Worm (Caenorhabditis elegans) whole organism, late embryonic: ENCODE data around the gene btb-4.
"Not testable (repeated sequence)": the region's sequence is repeated elsewhere in the genome, so short reads cannot be mapped to it uniquely, and the experiment has no call there.

Experiments
- C08G9.2 ChIP-seq: sonication (generic microtip); optimal IDR thresholded peaks from 2 replicates; lab custom pipeline; 2016; ENCODE audit warnings: mild to moderate bottlenecking, missing genetic modification characterization, moderate library complexity, missing compliant biosample characterization
- K09A11.1 ChIP-seq: sonication (generic microtip); optimal IDR thresholded peaks from 2 replicates; lab custom pipeline; 2017; ENCODE audit warnings: antibody characterized with exemption, mild to moderate bottlenecking, missing genetic modification characterization, missing compliant biosample characterization; ENCODE audit not compliant: insufficient read depth
- T23F11.4 ChIP-seq: fragments of 200-800 bp; sonication (Bioruptor generic); optimal IDR thresholded peaks from 2 replicates; lab custom pipeline; 2018; ENCODE audit warnings: mild to moderate bottlenecking, missing genetic modification characterization, missing compliant biosample characterization
- Y22D7AL.16 ChIP-seq: sonication (generic microtip); optimal IDR thresholded peaks from 2 replicates; lab custom pipeline; 2016; ENCODE audit warnings: missing genetic modification characterization, missing compliant biosample characterization
- ahr-1 ChIP-seq: sonication (generic microtip); optimal IDR thresholded peaks from 2 replicates; lab custom pipeline; 2016; ENCODE audit warnings: missing genetic modification characterization, missing compliant biosample characterization
- ama-1 ChIP-seq: fragments of 150-350 bp; optimal IDR thresholded peaks from 2 replicates; lab custom pipeline; 2014
- ceh-14 ChIP-seq: sonication (generic microtip); optimal IDR thresholded peaks from 2 replicates; lab custom pipeline; 2016; ENCODE audit warnings: missing genotype, missing genetic modification characterization, missing compliant biosample characterization
- ceh-18 ChIP-seq: sonication (generic microtip); optimal IDR thresholded peaks from 2 replicates; lab custom pipeline; 2016; ENCODE audit warnings: missing genetic modification characterization, missing compliant biosample characterization
- ceh-19 ChIP-seq: fragments of 200-800 bp; sonication (Bioruptor generic); optimal IDR thresholded peaks from 2 replicates; lab custom pipeline; 2018; ENCODE audit warnings: mild to moderate bottlenecking, missing genetic modification characterization, missing compliant biosample characterization
- ceh-24 ChIP-seq: sonication (generic microtip); optimal IDR thresholded peaks from 2 replicates; lab custom pipeline; 2016; ENCODE audit warnings: mild to moderate bottlenecking, missing genetic modification characterization, missing compliant biosample characterization
- ceh-6 ChIP-seq: fragments of 200-800 bp; sonication (Bioruptor generic); optimal IDR thresholded peaks from 2 replicates; lab custom pipeline; 2018; ENCODE audit warnings: mild to moderate bottlenecking, missing genetic modification characterization, missing compliant biosample characterization
- dmd-4 ChIP-seq: sonication (generic microtip); optimal IDR thresholded peaks from 2 replicates; lab custom pipeline; 2016; ENCODE audit warnings: borderline replicate concordance, missing genetic modification characterization, missing compliant biosample characterization
- elt-2 ChIP-seq: sonication (generic microtip); optimal IDR thresholded peaks from 2 replicates; lab custom pipeline; 2016; ENCODE audit warnings: missing genetic modification reagents, missing genetic modification characterization, missing compliant biosample characterization
- eyg-1 ChIP-seq: sonication (generic microtip); optimal IDR thresholded peaks from 2 replicates; lab custom pipeline; 2016; ENCODE audit warnings: missing genotype, missing genetic modification characterization, missing compliant biosample characterization
- fkh-10 ChIP-seq: fragments of 150-350 bp; optimal IDR thresholded peaks from 2 replicates; lab custom pipeline; 2014; ENCODE audit warnings: missing biosample characterization, missing genetic modification reagents, missing genetic modification characterization
- gmeb-2 ChIP-seq: sonication (generic microtip); optimal IDR thresholded peaks from 2 replicates; lab custom pipeline; 2016; ENCODE audit warnings: missing genetic modification characterization, inconsistent platforms, missing compliant biosample characterization
- hlh-15 ChIP-seq: sonication (generic microtip); optimal IDR thresholded peaks from 2 replicates; lab custom pipeline; 2016; ENCODE audit warnings: missing genetic modification characterization, missing compliant biosample characterization
- hlh-6 ChIP-seq: sonication (generic microtip); optimal IDR thresholded peaks from 2 replicates; lab custom pipeline; 2016; ENCODE audit warnings: missing genotype, missing genetic modification characterization, missing compliant biosample characterization
- hlh-8 ChIP-seq: sonication (generic microtip); optimal IDR thresholded peaks from 2 replicates; lab custom pipeline; 2016; ENCODE audit warnings: missing genotype, missing genetic modification characterization, missing compliant biosample characterization
- mec-3 ChIP-seq: sonication (generic microtip); optimal IDR thresholded peaks from 2 replicates; lab custom pipeline; 2016; ENCODE audit warnings: borderline replicate concordance, missing genetic modification characterization, missing compliant biosample characterization
- nfya-1 ChIP-seq: sonication (generic microtip); optimal IDR thresholded peaks from 2 replicates; lab custom pipeline; 2017; ENCODE audit warnings: missing genetic modification characterization, mild to moderate bottlenecking, missing compliant biosample characterization, antibody characterized with exemption, moderate library complexity
- pat-9 ChIP-seq: fragments of 200-800 bp; sonication (Bioruptor generic); optimal IDR thresholded peaks from 2 replicates; lab custom pipeline; 2018; ENCODE audit warnings: mild to moderate bottlenecking, missing genetic modification characterization, moderate library complexity, missing compliant biosample characterization
- pha-2 ChIP-seq: sonication (generic microtip); optimal IDR thresholded peaks from 2 replicates; lab custom pipeline; 2017; ENCODE audit warnings: mild to moderate bottlenecking, missing genetic modification characterization, missing compliant biosample characterization
- pqm-1 ChIP-seq: sonication (generic microtip); optimal IDR thresholded peaks from 2 replicates; lab custom pipeline; 2016; ENCODE audit warnings: missing genetic modification characterization, missing compliant biosample characterization
- sdc-2 ChIP-seq: sonication (generic microtip); optimal IDR thresholded peaks from 2 replicates; lab custom pipeline; 2016; ENCODE audit warnings: missing genotype, missing genetic modification characterization, missing compliant biosample characterization
- sox-2 ChIP-seq: fragments of 200-800 bp; sonication (Bioruptor generic); IDR thresholded peaks from 2 replicates; pipeline ENCODE4 v1.3.6; 2022; ENCODE audit warnings: missing genetic modification reagents, missing genetic modification characterization, missing compliant biosample characterization
- sox-4 ChIP-seq: sonication (generic microtip); optimal IDR thresholded peaks from 2 replicates; lab custom pipeline; 2017; ENCODE audit warnings: mild to moderate bottlenecking, missing genetic modification characterization, inconsistent platforms, missing compliant biosample characterization
- syd-9 ChIP-seq: sonication (generic microtip); optimal IDR thresholded peaks from 2 replicates; lab custom pipeline; 2016; ENCODE audit warnings: mild to moderate bottlenecking, missing genetic modification characterization, moderate library complexity, missing compliant biosample characterization
- tbx-2 ChIP-seq: sonication (generic microtip); optimal IDR thresholded peaks from 2 replicates; lab custom pipeline; 2016; ENCODE audit warnings: missing genetic modification characterization, missing compliant biosample characterization
- unc-3 ChIP-seq, 2 experiments: fragments of 200-800 bp in 1 of 2; sonication (Bioruptor generic) in 1 of 2; sonication (generic microtip) in 1 of 2; conservative IDR thresholded peaks in 1 of 2; optimal IDR thresholded peaks in 1 of 2; 2 replicates each; pipeline versions ENCODE4 v1.3.6 to Lab custom; 2016 to 2022; ENCODE audit warnings: missing compliant biosample characterization in 2 of 2, missing genetic modification characterization in 2 of 2, missing genetic modification reagents in 1 of 2
- unc-42 ChIP-seq: sonication (generic microtip); optimal IDR thresholded peaks from 2 replicates; lab custom pipeline; 2016; ENCODE audit warnings: missing genotype, missing genetic modification characterization, missing compliant biosample characterization

btb-4 gene

ce11 chrII:2058985-2059384 is 26.9 kb downstream of the btb-4 start, which contains the start of gene F07E5.5:
F07E5.5 (minus strand) TSS chrII:2059070.
- TF ChIP-seq hlh-15 (tag; lab: Kevin White, UChicago), result no peak
- TF ChIP-seq tbx-2 (tag; lab: Kevin White, UChicago), result peak; percentile 1
- TF ChIP-seq nfya-1 (tag; lab: Kevin White, UChicago), result peak; percentile 42
- TF ChIP-seq unc-42 (tag; lab: Kevin White, UChicago), result peak; percentile 20
- TF ChIP-seq, all 69 proteins: peak for 3

DNA sequence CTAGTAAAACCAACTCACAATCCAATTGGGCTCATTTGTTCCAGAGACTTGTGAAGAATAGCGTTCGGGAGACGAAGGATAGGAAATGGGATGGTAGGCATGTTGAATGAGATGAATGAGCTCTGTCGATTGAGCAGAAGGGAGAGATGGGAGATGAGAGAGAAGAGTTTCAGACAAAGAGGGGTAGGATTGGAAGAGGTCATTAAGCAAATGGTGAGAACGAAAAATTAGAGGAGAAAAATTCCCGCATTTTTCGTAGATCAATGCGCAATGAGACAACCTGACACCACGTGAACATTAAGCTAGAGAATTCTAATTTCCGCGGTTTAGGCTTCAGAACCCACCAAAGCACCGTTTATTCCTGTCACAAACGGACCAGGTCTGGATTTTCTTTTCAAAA is 31.9 kb downstream of the btb-4 start, which contains the start of gene F07E5.13:
Gene F07E5.13, minus strand, starts transcription at position 101 of the 400 bp plus-strand sequence.
- TF ChIP-seq eyg-1 (tag; lab: Kevin White, UChicago) (no peak), T23F11.4 (no peak), ahr-1 (tag; lab: Kevin White, UChicago) (no peak), pqm-1 (tag; lab: Kevin White, UChicago) (no peak), C08G9.2 (tag; lab: Kevin White, UChicago) (no peak), ceh-19 (GFP tag; lab: Kevin White, UChicago) (no peak), ceh-6 (no peak), pat-9 (tag; lab: Kevin White, UChicago) (no peak), gmeb-2 (tag; lab: Kevin White, UChicago) (no peak), unc-3 (GFP tag; conservative IDR thresholded peaks at IDR 0.05; lab: Robert Waterston, UW) (no peak), unc-3 (tag; optimal IDR thresholded peaks at IDR 0.05; lab: Kevin White, UChicago) (no peak), syd-9 (tag; lab: Kevin White, UChicago) (no peak), K09A11.1 (tag; lab: Kevin White, UChicago) (no peak), sox-2 (GFP tag; lab: Robert Waterston, UW) (no peak), elt-2 (tag; lab: Kevin White, UChicago) (no peak)
- TF ChIP-seq, all 69 proteins: peak for 0

DNA sequence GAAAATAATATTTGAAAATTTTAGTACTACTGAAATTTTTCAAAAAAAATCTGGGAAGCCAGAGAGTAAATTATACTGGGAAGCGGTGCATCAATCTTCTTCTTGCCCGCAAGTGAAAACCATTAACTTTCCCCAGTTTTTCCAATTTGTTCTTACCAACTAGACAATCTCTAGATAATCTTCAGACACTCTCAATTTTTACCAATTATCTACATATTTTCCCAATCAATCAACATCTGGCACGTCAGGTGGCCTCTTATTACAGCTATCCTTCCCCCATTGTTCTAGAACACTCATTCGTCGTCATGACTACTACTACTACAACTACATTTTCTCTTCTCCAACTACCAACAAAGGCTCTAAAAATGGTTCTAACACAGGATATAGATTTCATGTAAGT is 32.4 kb downstream of the btb-4 start, which contains the start of gene fbxb-6:
Gene fbxb-6, plus strand, starts transcription at position 301 of the 400 bp plus-strand sequence.
- TF ChIP-seq eyg-1 (tag; lab: Kevin White, UChicago), result no peak
- TF ChIP-seq, all 69 proteins: peak for 0

- TF ChIP-seq ceh-18, hlh-8, ceh-24 (tag; lab: Kevin White, UChicago): not testable (repeated sequence)
- TF ChIP-seq, all 69 proteins: peak for 0; not testable (repeated sequence) for 69
Observed at ce11 chrII:2067451-2068021, 35.4 kb downstream of the btb-4 start, which contains the start of gene F07E5.12. F07E5.12 (plus strand) TSS chrII:2067971.

ce11 chrII:2071429-2071828 is 39.3 kb downstream of the btb-4 start, which contains the start of gene F07E5.7:
F07E5.7 (minus strand) TSS chrII:2071529.
- TF ChIP-seq sox-2 (GFP tag; lab: Robert Waterston, UW) (no peak), hlh-8 (tag; lab: Kevin White, UChicago) (no peak), Y22D7AL.16 (tag; lab: Kevin White, UChicago) (no peak), pha-2 (tag; lab: Kevin White, UChicago) (no peak), ceh-14 (tag; lab: Kevin White, UChicago) (no peak), sdc-2 (no peak), dmd-4 (tag; lab: Kevin White, UChicago) (no peak), ama-1 (no peak), eyg-1 (tag; lab: Kevin White, UChicago) (no peak), mec-3 (tag; lab: Kevin White, UChicago) (no peak), hlh-6 (tag; lab: Kevin White, UChicago) (no peak), fkh-10 (GFP tag; lab: Kevin White, UChicago) (no peak), sox-4 (tag; lab: Kevin White, UChicago) (no peak), pat-9 (tag; lab: Kevin White, UChicago) (no peak)
